Fruit fly (Drosophila melanogaster) whole organism, embryonic: Measurements from ENCODE around the gene CG13252.

Source experiments
- Antp ChIP-seq: fragments of 200-800 bp; sonication (Bioruptor generic); optimal IDR thresholded peaks from 3 replicates; lab custom pipeline; 2016; ENCODE audit warnings: missing biosample characterization, missing genetic modification characterization
- Atf-2 ChIP-seq: fragments of 200-800 bp; sonication (Bioruptor generic); optimal IDR thresholded peaks from 2 replicates; lab custom pipeline; 2016; ENCODE audit warnings: missing biosample characterization, missing genetic modification characterization
- CG10431 ChIP-seq: fragments of 200-800 bp; sonication (Bioruptor generic); optimal IDR thresholded peaks from 3 replicates; lab custom pipeline; 2018; ENCODE audit warnings: missing biosample characterization, mild to moderate bottlenecking, missing genetic modification characterization
- CG11723 ChIP-seq: fragments of 200-800 bp; sonication (Bioruptor generic); optimal IDR thresholded peaks from 2 replicates; lab custom pipeline; 2017; ENCODE audit warnings: missing biosample characterization, mild to moderate bottlenecking, missing genetic modification characterization
- CG12391 ChIP-seq: fragments of 200-800 bp; sonication (Bioruptor generic); optimal IDR thresholded peaks from 3 replicates; lab custom pipeline; 2018; ENCODE audit warnings: missing biosample characterization, mild to moderate bottlenecking, missing genetic modification characterization, moderate library complexity
- CG12769 ChIP-seq: fragments of 200-800 bp; sonication (Bioruptor generic); optimal IDR thresholded peaks from 2 replicates; lab custom pipeline; 2019; ENCODE audit warnings: missing biosample characterization, mild to moderate bottlenecking, missing genetic modification characterization, moderate library complexity
- CG15479 ChIP-seq: fragments of 200-800 bp; sonication (Bioruptor generic); optimal IDR thresholded peaks from 3 replicates; lab custom pipeline; 2019; ENCODE audit warnings: missing biosample characterization, mild to moderate bottlenecking, missing genetic modification characterization, moderate library complexity
- CG17912 ChIP-seq: fragments of 200-800 bp; sonication (Bioruptor generic); optimal IDR thresholded peaks from 2 replicates; lab custom pipeline; 2018; ENCODE audit warnings: missing biosample characterization, mild to moderate bottlenecking, missing genetic modification characterization
- CG18476 ChIP-seq: fragments of 200-800 bp; sonication (Bioruptor generic); optimal IDR thresholded peaks from 2 replicates; lab custom pipeline; 2016; ENCODE audit warnings: missing biosample characterization, mild to moderate bottlenecking, missing genetic modification characterization
- CG18619 ChIP-seq: fragments of 200-800 bp; sonication (Bioruptor generic); optimal IDR thresholded peaks from 3 replicates; lab custom pipeline; 2017; ENCODE audit warnings: missing biosample characterization, mild to moderate bottlenecking, missing genetic modification characterization
- CG31365 ChIP-seq: fragments of 200-800 bp; sonication (Bioruptor generic); optimal IDR thresholded peaks from 2 replicates; lab custom pipeline; 2018; ENCODE audit warnings: missing biosample characterization, mild to moderate bottlenecking, missing genetic modification characterization
- CG34224 ChIP-seq: fragments of 200-800 bp; sonication (Bioruptor generic); IDR thresholded peaks from 3 replicates; pipeline ENCODE4 v1.3.6; 2022; ENCODE audit warnings: missing biosample characterization, missing genetic modification characterization; ENCODE audit not compliant: partially characterized antibody
- CG34422 ChIP-seq: fragments of 200-800 bp; sonication (Bioruptor generic); IDR thresholded peaks from 3 replicates; pipeline ENCODE4 v1.3.6; 2022; ENCODE audit warnings: missing biosample characterization, missing genetic modification characterization
- CG4360 ChIP-seq: fragments of 200-800 bp; sonication (Bioruptor generic); IDR thresholded peaks from 2 replicates; pipeline ENCODE4 v1.3.6; 2022; ENCODE audit warnings: missing biosample characterization, missing genetic modification characterization
- CG6175 ChIP-seq: fragments of 200-800 bp; sonication (Bioruptor generic); IDR thresholded peaks from 3 replicates; pipeline ENCODE4 v1.3.6; 2022; ENCODE audit warnings: missing biosample characterization, missing genetic modification characterization
- CG6765 ChIP-seq: fragments of 200-800 bp; sonication (Bioruptor generic); optimal IDR thresholded peaks from 3 replicates; lab custom pipeline; 2017; ENCODE audit warnings: missing biosample characterization, mild to moderate bottlenecking, missing genetic modification characterization
- CG7357 ChIP-seq: fragments of 200-800 bp; sonication (Bioruptor generic); IDR thresholded peaks from 3 replicates; pipeline ENCODE4 v1.3.6; 2022; ENCODE audit warnings: missing biosample characterization, missing genetic modification characterization
- CG7372 ChIP-seq: fragments of 200-800 bp; sonication (Bioruptor generic); IDR thresholded peaks from 2 replicates; pipeline ENCODE4 v1.3.6; 2022; ENCODE audit warnings: missing biosample characterization, missing genetic modification characterization
- CG7556 ChIP-seq: fragments of 200-800 bp; sonication (Bioruptor generic); optimal IDR thresholded peaks from 2 replicates; lab custom pipeline; 2017; ENCODE audit warnings: missing biosample characterization, mild to moderate bottlenecking, missing genetic modification characterization
- CG7745 ChIP-seq: fragments of 200-800 bp; sonication (Bioruptor generic); optimal IDR thresholded peaks from 2 replicates; lab custom pipeline; 2018; ENCODE audit warnings: missing biosample characterization, mild to moderate bottlenecking, missing genetic modification characterization, moderate library complexity
- D ChIP-seq, 2 experiments: fragments of 200-800 bp in 1 of 2; fragments of >200 bp in 1 of 2; sonication (Bioruptor generic) in 1 of 2; optimal IDR thresholded peaks; 2 replicates in 1 of 2; 3 replicates in 1 of 2; lab custom pipeline; 2017; ENCODE audit warnings: mild to moderate bottlenecking in 1 of 2, missing biosample characterization in 1 of 2, missing genetic modification characterization in 1 of 2, missing genetic modification reagents in 1 of 2
- Gug ChIP-seq: fragments of 200-800 bp; sonication (Bioruptor generic); IDR thresholded peaks from 4 replicates; pipeline ENCODE4 v1.3.6; 2022; ENCODE audit warnings: missing biosample characterization, missing genetic modification characterization
- Hr3 ChIP-seq: fragments of 200-800 bp; sonication (Bioruptor generic); optimal IDR thresholded peaks from 3 replicates; lab custom pipeline; 2016; ENCODE audit warnings: missing biosample characterization, missing genetic modification characterization
- Jarid2 ChIP-seq: fragments of 200-800 bp; sonication (Bioruptor generic); optimal IDR thresholded peaks from 3 replicates; lab custom pipeline; 2017; ENCODE audit warnings: mild to moderate bottlenecking, missing biosample characterization, missing genetic modification reagents, missing genetic modification characterization
- Kr ChIP-seq: fragments of 200-800 bp; sonication (Bioruptor generic); optimal IDR thresholded peaks from 2 replicates; lab custom pipeline; 2017; ENCODE audit warnings: missing biosample characterization, mild to moderate bottlenecking, missing genetic modification characterization
- Med ChIP-seq: fragments of 200-800 bp; sonication (Bioruptor generic); peaks from one replicate; lab custom pipeline; 2016; ENCODE audit warnings: missing biosample characterization, missing genetic modification characterization, mild to moderate bottlenecking, inconsistent platforms, moderate library complexity
- Ravus ChIP-seq: fragments of 200-800 bp; sonication (Bioruptor generic); IDR thresholded peaks from 2 replicates; pipeline ENCODE4 v1.3.6; 2022; ENCODE audit warnings: missing biosample characterization, missing genetic modification characterization
- Scr ChIP-seq: fragments of 200-800 bp; sonication (Bioruptor generic); IDR thresholded peaks from 2 replicates; pipeline ENCODE4 v1.3.6; 2022; ENCODE audit warnings: missing biosample characterization, missing genetic modification characterization; ENCODE audit not compliant: partially characterized antibody
- Six4 ChIP-seq: fragments of 200-800 bp; sonication (Bioruptor generic); optimal IDR thresholded peaks from 2 replicates; lab custom pipeline; 2016; ENCODE audit warnings: missing biosample characterization, missing genetic modification characterization
- Sry-δ ChIP-seq: fragments of 200-800 bp; sonication (Bioruptor generic); optimal IDR thresholded peaks from 2 replicates; lab custom pipeline; 2016; ENCODE audit warnings: missing biosample characterization, missing genetic modification characterization
- Vsx1 ChIP-seq: fragments of 200-800 bp; sonication (Bioruptor generic); optimal IDR thresholded peaks from 2 replicates; lab custom pipeline; 2017; ENCODE audit warnings: missing biosample characterization, mild to moderate bottlenecking, missing genetic modification characterization, missing genetic modification reagents
- Xrp1 ChIP-seq: fragments of 200-800 bp; sonication (Bioruptor generic); IDR thresholded peaks from 2 replicates; pipeline ENCODE4 v1.3.6; 2022; ENCODE audit warnings: missing biosample characterization, missing genetic modification characterization
- YL-1 ChIP-seq: fragments of 200-800 bp; sonication (Bioruptor generic); optimal IDR thresholded peaks from 3 replicates; lab custom pipeline; 2017; ENCODE audit warnings: missing biosample characterization, mild to moderate bottlenecking, missing genetic modification characterization
- ab ChIP-seq: fragments of 200-800 bp; sonication (Bioruptor generic); optimal IDR thresholded peaks from 2 replicates; lab custom pipeline; 2016; ENCODE audit warnings: missing biosample characterization, missing genetic modification characterization
- chm ChIP-seq: fragments of 200-800 bp; sonication (Bioruptor generic); IDR thresholded peaks from 2 replicates; pipeline ENCODE4 v1.3.6; 2022; ENCODE audit warnings: missing biosample characterization, missing genetic modification characterization
- chn ChIP-seq: fragments of 200-800 bp; sonication (Bioruptor generic); optimal IDR thresholded peaks from 2 replicates; lab custom pipeline; 2016; ENCODE audit warnings: missing biosample characterization, missing genetic modification characterization
- dati ChIP-seq: fragments of 200-800 bp; sonication (Bioruptor generic); IDR thresholded peaks from 2 replicates; pipeline ENCODE4 v1.3.6; 2022; ENCODE audit warnings: missing biosample characterization, missing genetic modification characterization
- eyg ChIP-seq: fragments of 200-800 bp; sonication (Bioruptor generic); optimal IDR thresholded peaks from 3 replicates; lab custom pipeline; 2016; ENCODE audit warnings: missing biosample characterization, missing genetic modification characterization
- fd64A ChIP-seq: fragments of 200-800 bp; sonication (Bioruptor generic); optimal IDR thresholded peaks from 3 replicates; lab custom pipeline; 2018; ENCODE audit warnings: missing biosample characterization, mild to moderate bottlenecking, missing genetic modification characterization
- grn ChIP-seq: fragments of 200-800 bp; sonication (Bioruptor generic); optimal IDR thresholded peaks from 3 replicates; lab custom pipeline; 2017; ENCODE audit warnings: missing biosample characterization, missing genetic modification characterization
- hb ChIP-seq: fragments of 200-800 bp; sonication (Bioruptor generic); IDR thresholded peaks from 3 replicates; pipeline ENCODE4 v1.3.6; 2022; ENCODE audit warnings: missing biosample characterization, missing genetic modification characterization; ENCODE audit not compliant: partially characterized antibody
- kah ChIP-seq: fragments of 200-800 bp; sonication (Bioruptor generic); optimal IDR thresholded peaks from 2 replicates; lab custom pipeline; 2018; ENCODE audit warnings: missing biosample characterization, mild to moderate bottlenecking, missing genetic modification characterization
- row ChIP-seq: fragments of 200-800 bp; sonication (Bioruptor generic); IDR thresholded peaks from 3 replicates; pipeline ENCODE4 v1.3.6; 2022; ENCODE audit warnings: missing biosample characterization, missing genetic modification characterization
- salm ChIP-seq: fragments of 200-800 bp; sonication (Bioruptor generic); optimal IDR thresholded peaks from 2 replicates; lab custom pipeline; 2018; ENCODE audit warnings: missing biosample characterization, mild to moderate bottlenecking, missing genetic modification characterization
- schlank ChIP-seq: fragments of 200-800 bp; sonication (Bioruptor generic); optimal IDR thresholded peaks from 2 replicates; lab custom pipeline; 2018; ENCODE audit warnings: missing biosample characterization, mild to moderate bottlenecking, missing genetic modification characterization
- sens ChIP-seq: fragments of 200-800 bp; sonication (Bioruptor generic); peaks from one replicate; lab custom pipeline; 2016; ENCODE audit warnings: missing biosample characterization, missing genetic modification characterization
- slp2 ChIP-seq: fragments of 200-800 bp; sonication (Bioruptor generic); optimal IDR thresholded peaks from 2 replicates; lab custom pipeline; 2016; ENCODE audit warnings: missing biosample characterization, missing genetic modification characterization
- tap ChIP-seq: fragments of 200-800 bp; optimal IDR thresholded peaks from 3 replicates; lab custom pipeline; 2019; ENCODE audit warnings: missing biosample characterization, mild to moderate bottlenecking, missing genetic modification characterization, moderate library complexity
- toy ChIP-seq: fragments of 200-800 bp; sonication (Bioruptor generic); IDR thresholded peaks from 2 replicates; pipeline ENCODE4 v1.3.6; 2022; ENCODE audit warnings: missing biosample characterization, missing genetic modification characterization
- usp ChIP-seq: fragments of >200 bp; optimal IDR thresholded peaks from 2 replicates; lab custom pipeline; 2017; ENCODE audit warnings: missing biosample characterization, missing genetic modification characterization
- zfh2 ChIP-seq: fragments of 200-800 bp; sonication (Bioruptor generic); optimal IDR thresholded peaks from 2 replicates; lab custom pipeline; 2016; ENCODE audit warnings: missing biosample characterization, missing genetic modification characterization

Gene CG13252

DNA sequence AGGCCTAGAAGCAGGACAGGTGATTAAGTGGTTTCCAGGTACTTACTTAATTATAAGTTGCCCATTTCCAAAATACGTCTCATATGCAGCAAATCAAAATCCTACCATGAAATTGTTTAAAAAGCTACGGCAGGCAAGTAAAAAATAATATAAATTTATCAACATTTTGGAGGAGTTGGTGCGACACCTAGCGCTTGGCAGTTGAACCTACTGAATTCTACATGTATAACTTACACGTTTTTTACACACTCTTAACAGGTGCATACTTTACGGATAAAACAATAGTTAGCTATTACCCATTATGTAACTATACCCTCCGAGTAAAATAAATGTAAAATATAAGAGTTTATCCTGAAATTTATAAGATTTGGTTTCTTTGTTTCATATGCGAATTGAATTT, 19.0 kb upstream of the CG13252 start (continued):
- TF ChIP-seq Ravus (GFP tag; lab: Robert Waterston, UW) = no peak
- peak; percentile 36 for TF ChIP-seq Antp (GFP tag; lab: Kevin White, UChicago)
- TF ChIP-seq chn = peak; percentile 65
- peak; percentile 72 for TF ChIP-seq Xrp1 (GFP tag; lab: Robert Waterston, UW)
- no peak for TF ChIP-seq Kr (GFP tag; lab: Kevin White, UChicago)
- peak; percentile 18 for TF ChIP-seq CG6765 (GFP tag; lab: Kevin White, UChicago)
- TF ChIP-seq usp (GFP tag; lab: Kevin White, UChicago) = no peak
- TF ChIP-seq Scr = no peak
- TF ChIP-seq CG4360 = no peak
- peak; percentile 26 for TF ChIP-seq CG10431
- peak; percentile 48 for TF ChIP-seq Hr3 (GFP tag; lab: Kevin White, UChicago)
- no peak for TF ChIP-seq CG6175 (GFP tag; lab: Robert Waterston, UW)
- TF ChIP-seq zfh2 (GFP tag; lab: Kevin White, UChicago) = no peak
- TF ChIP-seq Gug (GFP tag; lab: Robert Waterston, UW) = no peak
- TF ChIP-seq CG12769 = peak; percentile 39
- TF ChIP-seq Jarid2 (GFP tag; lab: Kevin White, UChicago) = peak; percentile 75
- TF ChIP-seq YL-1 (GFP tag; lab: Kevin White, UChicago) = no peak
- peak; percentile 29 for TF ChIP-seq CG7556 (GFP tag; lab: Kevin White, UChicago)
- no peak for TF ChIP-seq CG7357 (GFP tag; lab: Robert Waterston, UW)
- no peak for TF ChIP-seq row (GFP tag; lab: Robert Waterston, UW)
- peak; percentile 49 for TF ChIP-seq Six4
- TF ChIP-seq CG31365 = no peak
- TF ChIP-seq Med = peak; percentile 95
- TF ChIP-seq D (optimal IDR thresholded peaks at IDR 0.05; lab: Kevin White, UChicago) = no peak
- TF ChIP-seq D (GFP tag; optimal IDR thresholded peaks at IDR 0.05; lab: Kevin White, UChicago) = peak; percentile 17
- TF ChIP-seq CG7745 (tag; lab: Kevin White, UChicago) = no peak
- TF ChIP-seq CG18619 (GFP tag; lab: Kevin White, UChicago) = peak; percentile 43
- peak; percentile 63 for TF ChIP-seq chm (GFP tag; lab: Robert Waterston, UW)
- peak; percentile 61 for TF ChIP-seq slp2 (GFP tag; lab: Kevin White, UChicago)
- no peak for TF ChIP-seq grn
- TF ChIP-seq Atf-2 (GFP tag; lab: Kevin White, UChicago) = peak; percentile 60
- peak; percentile 92 for TF ChIP-seq sens (GFP tag; lab: Kevin White, UChicago)
- peak; percentile 9 for TF ChIP-seq schlank (tag; lab: Kevin White, UChicago)
- no peak for TF ChIP-seq hb (GFP tag; lab: Robert Waterston, UW)
- TF ChIP-seq CG17912 (GFP tag; lab: Kevin White, UChicago) = no peak
- peak; percentile 7 for TF ChIP-seq CG18476 (GFP tag; lab: Kevin White, UChicago)
- no peak for TF ChIP-seq eyg (GFP tag; lab: Kevin White, UChicago)
- 0 out of 2 replicates have a peak, but pooled peaks have one; percentile 44 for TF ChIP-seq CG7372 (GFP tag; lab: Robert Waterston, UW)
- TF ChIP-seq fd64A = no peak
- peak; percentile 18 for TF ChIP-seq Sry-δ (GFP tag; lab: Kevin White, UChicago)
- TF ChIP-seq CG11723 (GFP tag; lab: Kevin White, UChicago) = peak; percentile 38
- TF ChIP-seq ab (GFP tag; lab: Kevin White, UChicago) = peak; percentile 1
- TF ChIP-seq CG15479 = no peak
- TF ChIP-seq tap (tag; lab: Kevin White, UChicago) = no peak
- peak; percentile 56 for TF ChIP-seq CG12391 (tag; lab: Kevin White, UChicago)
- TF ChIP-seq toy (GFP tag; lab: Robert Waterston, UW) = no peak
- peak; percentile 19 for TF ChIP-seq Vsx1 (GFP tag; lab: Kevin White, UChicago)
- TF ChIP-seq CG34224 (GFP tag; lab: Robert Waterston, UW) = no peak
- TF ChIP-seq salm = peak; percentile 40
- peak; percentile 15 for TF ChIP-seq kah (GFP tag; lab: Kevin White, UChicago)
- 0 out of 2 replicates have a peak, but pooled peaks have one; percentile 30 for TF ChIP-seq dati (GFP tag; lab: Robert Waterston, UW)
- no peak for TF ChIP-seq CG34422
